Fruit fly (Drosophila melanogaster): ENCODE measurements around the gene CG15601.

Gene CG15601

dm6 chrX:15712409-15712808 is 2.0 kb downstream of the CG15601 start, which contains the start of gene HUWE1 (continued):
- TF ChIP-seq CG9215 (GFP tag; IDR thresholded peaks at IDR 0.05) (no peak), cad (GFP tag; optimal IDR thresholded peaks at IDR 0.05) (no peak), sens (GFP tag) (no peak), disco-r (GFP tag; optimal IDR thresholded peaks at IDR 0.05) (no peak), CG5245 (GFP tag; optimal IDR thresholded peaks at IDR 0.05) (no peak), CG17912 (GFP tag; optimal IDR thresholded peaks at IDR 0.05) (peak; percentile 17), Bteb2 (GFP tag; optimal IDR thresholded peaks at IDR 0.05) (no peak), unpg (GFP tag; optimal IDR thresholded peaks at IDR 0.05) (no peak), Trl (optimal IDR thresholded peaks at IDR 0.05) (no peak), Trl (GFP tag; optimal IDR thresholded peaks at IDR 0.05) (no peak), Rfx (GFP tag; IDR thresholded peaks at IDR 0.05) (peak; percentile 58), ab (GFP tag; optimal IDR thresholded peaks at IDR 0.05) (no peak), CG3847 (GFP tag; IDR thresholded peaks at IDR 0.05) (peak; percentile 59), danr (GFP tag; IDR thresholded peaks at IDR 0.05) (no peak), Dll (GFP tag; IDR thresholded peaks at IDR 0.05; ENCODE audit: partially characterized antibody) (peak; percentile 83), CG16813 (GFP tag; IDR thresholded peaks at IDR 0.05; ENCODE audit: partially characterized antibody) (peak; percentile 83), CG18011 (GFP tag; optimal IDR thresholded peaks at IDR 0.05) (no peak), pfk (GFP tag; optimal IDR thresholded peaks at IDR 0.05) (no peak), Dek (tag; optimal IDR thresholded peaks at IDR 0.05) (no peak), CG2889 (GFP tag; IDR thresholded peaks at IDR 0.05) (no peak), grn (GFP tag; optimal IDR thresholded peaks at IDR 0.05) (no peak), CG8944 (GFP tag; optimal IDR thresholded peaks at IDR 0.05) (no peak), NfI (GFP tag; optimal IDR thresholded peaks at IDR 0.05) (peak; percentile 11), Deaf1 (tag; optimal IDR thresholded peaks at IDR 0.05) (no peak), gcm (GFP tag; optimal IDR thresholded peaks at IDR 0.05) (no peak), otp (GFP tag; IDR thresholded peaks at IDR 0.05) (no peak), CG3281 (GFP tag; optimal IDR thresholded peaks at IDR 0.05) (no peak), CG42726 (GFP tag; IDR thresholded peaks at IDR 0.05; ENCODE audit: partially characterized antibody) (peak; percentile 22; the same call in 1 of the 2 replicates), CG4854 (GFP tag; optimal IDR thresholded peaks at IDR 0.05) (no peak), CG7987 (GFP tag; optimal IDR thresholded peaks at IDR 0.05) (peak; percentile 27), Opbp (GFP tag; IDR thresholded peaks at IDR 0.05; ENCODE audit: partially characterized antibody) (peak; percentile 81), NC2α (GFP tag; optimal IDR thresholded peaks at IDR 0.05) (no peak), E2f2 (GFP tag; IDR thresholded peaks at IDR 0.05) (peak; percentile 72), CG9876 (GFP tag; optimal IDR thresholded peaks at IDR 0.05) (no peak), ranshi (GFP tag; IDR thresholded peaks at IDR 0.05) (no peak), trem (tag; optimal IDR thresholded peaks at IDR 0.05) (peak; percentile 57), wdn (GFP tag; IDR thresholded peaks at IDR 0.05) (no peak), CG14667 (GFP tag; IDR thresholded peaks at IDR 0.05) (no peak), CG6854 (GFP tag; optimal IDR thresholded peaks at IDR 0.05) (no peak), HLH54F (GFP tag; optimal IDR thresholded peaks at IDR 0.05) (peak; percentile 34), salm (tag; optimal IDR thresholded peaks at IDR 0.05) (peak; percentile 2), org-1 (GFP tag; optimal IDR thresholded peaks at IDR 0.05) (no peak), fd102C (GFP tag; optimal IDR thresholded peaks at IDR 0.05) (no peak), CG2875 (GFP tag; optimal IDR thresholded peaks at IDR 0.05) (no peak), CG12769 (tag; optimal IDR thresholded peaks at IDR 0.05) (no peak), Ptx1 (GFP tag; IDR thresholded peaks at IDR 0.05) (no peak), Doc3 (GFP tag; IDR thresholded peaks at IDR 0.05; ENCODE audit: partially characterized antibody) (peak; percentile 71), CG9437 (GFP tag; optimal IDR thresholded peaks at IDR 0.05) (no peak), CG14860 (GFP tag; IDR thresholded peaks at IDR 0.05; ENCODE audit: partially characterized antibody) (peak; percentile 60), sob (GFP tag; IDR thresholded peaks at IDR 0.05) (peak; percentile 45; the same call in 1 of the 2 replicates), pan (optimal IDR thresholded peaks at IDR 0.05) (no peak), pan (GFP tag; optimal IDR thresholded peaks at IDR 0.05 in 1 of 2, IDR thresholded peaks at IDR 0.05 in 1 of 2) (no peak)

Measured in whole organism, embryonic.